Worm (Caenorhabditis elegans): ENCODE measurements around the gene pals-22.

DNA sequence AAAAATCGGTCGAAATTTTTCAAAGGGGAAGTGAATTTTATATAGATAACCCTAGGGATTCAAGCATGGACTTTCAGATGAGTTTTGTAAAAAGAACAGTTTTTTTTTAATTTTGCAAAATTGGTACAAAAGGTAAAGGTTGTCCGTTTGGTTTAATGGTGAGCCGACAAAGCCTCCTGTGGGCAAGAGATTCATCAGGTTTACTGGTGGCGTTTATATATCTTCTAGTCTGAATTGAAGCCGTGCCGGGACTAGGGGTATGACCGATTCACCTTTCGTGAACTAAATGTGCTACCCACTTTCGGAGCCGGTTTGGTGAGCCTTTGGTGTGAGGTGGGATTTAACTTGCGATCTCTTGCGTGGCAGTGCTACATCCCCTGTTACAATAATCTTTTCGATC lies 45.9 kb downstream of the pals-22 start:
- TF ChIP-seq ztf-11 (tag; optimal IDR thresholded peaks at IDR 0.05) (no peak), nhr-2 (tag; optimal IDR thresholded peaks at IDR 0.05) (no peak), elt-3 (tag; optimal IDR thresholded peaks at IDR 0.05) (no peak), nhr-12 (tag; optimal IDR thresholded peaks at IDR 0.05) (no peak), unc-62 (GFP tag; optimal IDR thresholded peaks at IDR 0.05) (no peak), tbx-8 (GFP tag; optimal IDR thresholded peaks at IDR 0.05) (peak; percentile 23), unc-39 (tag; optimal IDR thresholded peaks at IDR 0.05) (no peak), ces-1 (GFP tag; optimal IDR thresholded peaks at IDR 0.05) (no peak)
